Fruit fly (Drosophila melanogaster) whole organism, adult: ENCODE measurements around the gene CG33309.

Source experiments
- CG11617 ChIP-seq: fragments of 200-800 bp; sonication (Bioruptor generic); optimal IDR thresholded peaks from 2 replicates; lab custom pipeline; 2017; ENCODE audit warnings: mild to moderate bottlenecking, missing biosample characterization, missing genetic modification reagents, missing genetic modification characterization
- CG12768 ChIP-seq: fragments of 200-800 bp; sonication (Bioruptor generic); optimal IDR thresholded peaks from 2 replicates; lab custom pipeline; 2017; ENCODE audit warnings: missing biosample characterization, missing genetic modification characterization, mild to moderate bottlenecking, moderate library complexity, missing genetic modification reagents
- CG14711 ChIP-seq: fragments of 200-800 bp; sonication (Bioruptor generic); optimal IDR thresholded peaks from 2 replicates; lab custom pipeline; 2018; ENCODE audit warnings: missing biosample characterization, mild to moderate bottlenecking, missing genetic modification characterization, moderate library complexity
- CG33017 ChIP-seq: fragments of 200-800 bp; sonication (Bioruptor generic); optimal IDR thresholded peaks from 2 replicates; lab custom pipeline; 2018; ENCODE audit warnings: missing biosample characterization, mild to moderate bottlenecking, missing genetic modification characterization, moderate library complexity
- CG5204 ChIP-seq: fragments of 200-800 bp; sonication (Bioruptor generic); optimal IDR thresholded peaks from 2 replicates; lab custom pipeline; 2016; ENCODE audit warnings: missing biosample characterization, missing genetic modification characterization
- CG7045 ChIP-seq: fragments of 200-800 bp; sonication (Bioruptor generic); optimal IDR thresholded peaks from 2 replicates; lab custom pipeline; 2017; ENCODE audit warnings: missing biosample characterization, mild to moderate bottlenecking, missing genetic modification characterization
- CG7101 ChIP-seq: fragments of 200-800 bp; sonication (Bioruptor generic); optimal IDR thresholded peaks from 2 replicates; lab custom pipeline; 2018; ENCODE audit warnings: missing biosample characterization, mild to moderate bottlenecking, missing genetic modification characterization, moderate library complexity
- Clk ChIP-seq: fragments of 200-800 bp; sonication (Bioruptor generic); optimal IDR thresholded peaks from 2 replicates; lab custom pipeline; 2017; ENCODE audit warnings: missing biosample characterization, missing genetic modification characterization
- Crg-1 ChIP-seq: fragments of 200-800 bp; sonication (Bioruptor generic); optimal IDR thresholded peaks from 2 replicates; lab custom pipeline; 2016; ENCODE audit warnings: missing biosample characterization, missing genetic modification characterization
- Hr96 ChIP-seq: fragments of 200-800 bp; sonication (Bioruptor generic); optimal IDR thresholded peaks from 2 replicates; lab custom pipeline; 2016; ENCODE audit warnings: missing biosample characterization, missing genetic modification characterization
- Mnt ChIP-seq: fragments of 200-800 bp; sonication (Bioruptor generic); optimal IDR thresholded peaks from 2 replicates; lab custom pipeline; 2016; ENCODE audit warnings: missing biosample characterization, mild to moderate bottlenecking, missing genetic modification characterization
- bab1 ChIP-seq: fragments of 200-800 bp; sonication (Bioruptor generic); optimal IDR thresholded peaks from 3 replicates; lab custom pipeline; 2019; ENCODE audit warnings: missing biosample characterization, mild to moderate bottlenecking, missing genetic modification characterization, moderate library complexity
- cic ChIP-seq: fragments of 200-800 bp; sonication (Bioruptor generic); optimal IDR thresholded peaks from 2 replicates; lab custom pipeline; 2017; ENCODE audit warnings: missing biosample characterization, mild to moderate bottlenecking, missing genetic modification characterization, moderate library complexity
- cnc ChIP-seq, 2 experiments: fragments of >200 bp; optimal IDR thresholded peaks; 2 replicates each; lab custom pipeline; 2017
- kay ChIP-seq: fragments of 200-800 bp; sonication (Bioruptor generic); peaks from one replicate; lab custom pipeline; 2016; ENCODE audit warnings: missing biosample characterization, missing genetic modification characterization, borderline replicate concordance
- ovo ChIP-seq: fragments of 200-800 bp; sonication (Bioruptor generic); optimal IDR thresholded peaks from 2 replicates; lab custom pipeline; 2016; ENCODE audit warnings: missing biosample characterization, missing genetic modification characterization
- pad ChIP-seq: fragments of 200-800 bp; sonication (Bioruptor generic); optimal IDR thresholded peaks from 3 replicates; lab custom pipeline; 2017; ENCODE audit warnings: missing biosample characterization, missing genetic modification characterization, mild to moderate bottlenecking, moderate library complexity, missing genetic modification reagents
- tj ChIP-seq: fragments of 200-800 bp; sonication (Bioruptor generic); optimal IDR thresholded peaks from 3 replicates; lab custom pipeline; 2017; ENCODE audit warnings: missing biosample characterization, mild to moderate bottlenecking, missing genetic modification characterization, moderate library complexity
- toe ChIP-seq: fragments of 200-800 bp; sonication (Bioruptor generic); optimal IDR thresholded peaks from 2 replicates; lab custom pipeline; 2016; ENCODE audit warnings: missing biosample characterization, missing genetic modification characterization

CG33309 gene

DNA sequence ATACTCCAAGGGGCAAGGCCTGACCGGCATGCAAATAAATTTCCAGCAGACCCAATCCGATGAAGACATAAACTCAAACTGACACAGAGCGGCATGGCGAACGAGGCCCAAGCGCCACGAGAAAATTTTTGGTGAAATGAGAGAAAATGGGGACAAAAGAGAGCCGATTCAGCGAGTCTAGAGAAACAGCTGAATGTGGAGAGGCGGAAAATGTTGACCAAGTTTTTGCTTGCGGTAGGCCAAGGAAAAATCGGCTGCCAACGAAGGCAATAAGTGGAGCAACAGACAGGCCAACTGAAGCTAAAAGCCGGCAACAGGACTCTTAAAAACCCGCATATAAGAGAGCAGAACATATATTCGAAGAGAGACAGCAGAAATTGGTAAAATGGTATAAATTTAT lies 13.0 kb upstream of the CG33309 start:
- TF ChIP-seq Mnt (GFP tag; lab: Kevin White, UChicago) (no peak), cic (no peak), kay (no peak), CG7101 (tag; lab: Kevin White, UChicago) (no peak), tj (GFP tag; lab: Kevin White, UChicago) (no peak), Crg-1 (GFP tag; lab: Kevin White, UChicago) (no peak), CG11617 (GFP tag; lab: Kevin White, UChicago) (no peak), cnc (optimal IDR thresholded peaks at IDR 0.05; lab: Kevin White, UChicago) (no peak), CG7045 (GFP tag; lab: Kevin White, UChicago) (no peak), CG14711 (tag; lab: Kevin White, UChicago) (no peak), pad (GFP tag; lab: Kevin White, UChicago) (no peak), toe (GFP tag; lab: Kevin White, UChicago) (no peak), ovo (GFP tag; lab: Kevin White, UChicago) (no peak), CG33017 (tag; lab: Kevin White, UChicago) (no peak), Clk (GFP tag; lab: Kevin White, UChicago) (no peak), bab1 (no peak), CG12768 (GFP tag; lab: Kevin White, UChicago) (no peak)

DNA sequence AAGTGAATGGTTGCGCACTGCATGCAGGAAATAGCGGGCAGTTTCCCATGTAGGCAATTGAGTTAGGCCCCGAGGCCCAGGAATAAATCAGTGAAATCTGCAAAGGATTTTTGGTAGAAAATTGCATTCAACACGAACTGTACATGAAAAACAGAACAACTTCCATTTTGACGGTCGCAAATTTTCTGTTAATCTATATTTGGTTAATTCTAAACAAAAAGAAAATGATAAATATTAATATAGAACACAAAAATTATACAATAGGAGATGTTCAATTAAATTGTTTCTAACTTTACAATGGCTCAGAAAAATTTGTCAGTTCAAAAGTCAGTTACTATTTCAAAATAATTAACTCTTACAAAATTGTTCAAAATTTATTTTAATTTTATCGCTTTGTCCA lies 8.5 kb upstream of the CG33309 start, which contains the start of gene CG33308:
TSS of gene CG33308 (plus strand) at position 301 of the 400 bp plus-strand sequence.
- no peak for TF ChIP-seq Hr96
- TF ChIP-seq CG12768 (GFP tag; lab: Kevin White, UChicago): no peak
- TF ChIP-seq toe (GFP tag; lab: Kevin White, UChicago): no peak
- no peak for TF ChIP-seq Mnt (GFP tag; lab: Kevin White, UChicago)
- TF ChIP-seq tj (GFP tag; lab: Kevin White, UChicago): no peak
- no peak for TF ChIP-seq CG33017 (tag; lab: Kevin White, UChicago)
- no peak for TF ChIP-seq kay
- TF ChIP-seq CG5204 (GFP tag; lab: Kevin White, UChicago): no peak
- TF ChIP-seq ovo (GFP tag; lab: Kevin White, UChicago): no peak

DNA sequence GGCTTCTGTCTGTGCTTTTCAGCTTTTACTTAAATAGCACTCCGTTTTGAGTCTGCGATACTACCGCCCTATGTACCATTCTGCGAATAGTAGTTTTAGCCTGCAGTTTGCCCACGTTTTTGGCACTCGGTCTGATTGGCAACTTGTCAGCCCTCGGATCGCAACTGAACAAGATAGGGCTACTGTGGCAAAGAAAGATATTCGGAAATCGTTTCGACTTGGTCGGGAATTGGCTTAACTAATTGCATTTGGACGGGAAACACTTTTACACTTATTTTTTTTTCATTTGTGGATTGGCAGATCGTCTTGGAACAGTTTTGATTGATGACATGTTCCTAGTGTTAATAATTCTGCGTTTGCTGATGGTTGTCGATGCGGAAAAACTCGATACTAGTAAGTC lies 31.5 kb downstream of the CG33309 start, which contains the start of gene CG42682:
TSS of gene CG42682 (plus strand) at position 301 of the 400 bp plus-strand sequence.
- TF ChIP-seq tj (GFP tag; lab: Kevin White, UChicago) (no peak), cic (no peak), kay (no peak), Crg-1 (GFP tag; lab: Kevin White, UChicago) (no peak)

dm6 chr2L:14851678-14852077 lies 41.1 kb downstream of the CG33309 start, which contains the start of gene CG15279:
Gene CG15279 (minus strand): TSS chr2L:14851749.
- no peak for TF ChIP-seq CG5204 (GFP tag; lab: Kevin White, UChicago)
- TF ChIP-seq Clk (GFP tag; lab: Kevin White, UChicago): no peak
- TF ChIP-seq kay: no peak
- TF ChIP-seq CG14711 (tag; lab: Kevin White, UChicago): no peak
- no peak for TF ChIP-seq pad (GFP tag; lab: Kevin White, UChicago)
- no peak for TF ChIP-seq CG7045 (GFP tag; lab: Kevin White, UChicago)
- no peak for TF ChIP-seq Hr96
- TF ChIP-seq CG7101 (tag; lab: Kevin White, UChicago): no peak
